Fruit fly (Drosophila melanogaster): ENCODE data around the gene CG13996.
A peak's percentile ranks its signal among the peaks of the same experiment; 100 is the strongest.

CG13996 gene

dm6 chr2L:6028712-6029111, 8.1 kb downstream of the CG13996 start (continued):
- TF ChIP-seq Ets96B (tag; optimal IDR thresholded peaks at IDR 0.05) = no peak
- TF ChIP-seq achi (GFP tag; optimal IDR thresholded peaks at IDR 0.05) = peak; percentile 18
- TF ChIP-seq CG6163 (GFP tag; IDR thresholded peaks at IDR 0.05) = peak; percentile 21; the same call in 1 of the 3 replicates
- TF ChIP-seq lz (GFP tag; optimal IDR thresholded peaks at IDR 0.05) = no peak
- TF ChIP-seq OdsH (GFP tag; optimal IDR thresholded peaks at IDR 0.05) = no peak
- TF ChIP-seq Hr39 (GFP tag; optimal IDR thresholded peaks at IDR 0.05) = peak; percentile 15
- no peak for TF ChIP-seq Lpt (GFP tag; optimal IDR thresholded peaks at IDR 0.05)
- peak; percentile 2 for TF ChIP-seq pdm3 (GFP tag; optimal IDR thresholded peaks at IDR 0.05)
- no peak for TF ChIP-seq CG3032 (tag; optimal IDR thresholded peaks at IDR 0.05)
- TF ChIP-seq CG6854 (GFP tag; optimal IDR thresholded peaks at IDR 0.05) = no peak
- TF ChIP-seq CG1621 (tag; optimal IDR thresholded peaks at IDR 0.05) = no peak
- TF ChIP-seq CG34406 (GFP tag; optimal IDR thresholded peaks at IDR 0.05) = no peak
- peak; percentile 74 for TF ChIP-seq svp (GFP tag)
- TF ChIP-seq CG9139 (GFP tag; optimal IDR thresholded peaks at IDR 0.05) = no peak
- no peak for TF ChIP-seq Sox102F (GFP tag; optimal IDR thresholded peaks at IDR 0.05)
- TF ChIP-seq salr (GFP tag; optimal IDR thresholded peaks at IDR 0.05) = no peak
- TF ChIP-seq cyc (GFP tag; optimal IDR thresholded peaks at IDR 0.05) = no peak
- TF ChIP-seq esn (GFP tag; optimal IDR thresholded peaks at IDR 0.05) = peak; percentile 1
- peak; percentile 37 for TF ChIP-seq CG32006 (GFP tag; optimal IDR thresholded peaks at IDR 0.05)
- TF ChIP-seq fd85E (GFP tag; optimal IDR thresholded peaks at IDR 0.05) = no peak
- TF ChIP-seq Hr38 (GFP tag; optimal IDR thresholded peaks at IDR 0.05) = no peak
- no peak for TF ChIP-seq topi (GFP tag; optimal IDR thresholded peaks at IDR 0.05)
- no peak for TF ChIP-seq Eip75B (GFP tag; optimal IDR thresholded peaks at IDR 0.05)

- no peak for TF ChIP-seq dsx (GFP tag; optimal IDR thresholded peaks at IDR 0.05; ENCODE audit: poor library complexity, severe bottlenecking)
- TF ChIP-seq spab (GFP tag; optimal IDR thresholded peaks at IDR 0.05) = peak; percentile 49
- no peak for TF ChIP-seq Sox102F (GFP tag; optimal IDR thresholded peaks at IDR 0.05)
- peak; percentile 36 for TF ChIP-seq pdm3 (GFP tag; optimal IDR thresholded peaks at IDR 0.05)
- no peak for TF ChIP-seq fkh (GFP tag; optimal IDR thresholded peaks at IDR 0.05)
- TF ChIP-seq Gug (GFP tag; IDR thresholded peaks at IDR 0.05) = peak; percentile 13; the same call in 1 of the 2 replicates
- TF ChIP-seq CG1621 (tag; optimal IDR thresholded peaks at IDR 0.05) = peak; percentile 20
- peak; percentile 45 for TF ChIP-seq Hr39 (GFP tag; optimal IDR thresholded peaks at IDR 0.05)
- TF ChIP-seq Eip78C (GFP tag) = peak; percentile 86
- peak; percentile 36 for TF ChIP-seq Sox14 (GFP tag; optimal IDR thresholded peaks at IDR 0.05)
- TF ChIP-seq Ets96B (tag; optimal IDR thresholded peaks at IDR 0.05) = peak; percentile 59
- peak; percentile 41 for TF ChIP-seq net (GFP tag; optimal IDR thresholded peaks at IDR 0.05)
- TF ChIP-seq esn (GFP tag; optimal IDR thresholded peaks at IDR 0.05) = peak; percentile 45
- no peak for TF ChIP-seq CG6276 (GFP tag; optimal IDR thresholded peaks at IDR 0.05)
- peak; percentile 49 for TF ChIP-seq CG15336 (GFP tag; IDR thresholded peaks at IDR 0.05)
- TF ChIP-seq fd59A (GFP tag; optimal IDR thresholded peaks at IDR 0.05) = peak; percentile 10
- peak; percentile 91 for TF ChIP-seq svp (GFP tag)
- peak; percentile 19 for TF ChIP-seq CG34406 (GFP tag; optimal IDR thresholded peaks at IDR 0.05)
- peak; percentile 73 for TF ChIP-seq CG6163 (GFP tag; IDR thresholded peaks at IDR 0.05)
- TF ChIP-seq vri (GFP tag; optimal IDR thresholded peaks at IDR 0.05) = no peak
- TF ChIP-seq CG32006 (GFP tag; optimal IDR thresholded peaks at IDR 0.05) = peak; percentile 49
- TF ChIP-seq lz (GFP tag; optimal IDR thresholded peaks at IDR 0.05) = peak; percentile 40
- TF ChIP-seq CG6792 (GFP tag; optimal IDR thresholded peaks at IDR 0.05) = peak; percentile 23
- peak; percentile 35 for TF ChIP-seq topi (GFP tag; optimal IDR thresholded peaks at IDR 0.05)
- TF ChIP-seq CG10669 (GFP tag; optimal IDR thresholded peaks at IDR 0.05) = no peak
- no peak for TF ChIP-seq CG3919 (GFP tag; optimal IDR thresholded peaks at IDR 0.05)
- no peak for TF ChIP-seq CG16779 (tag; optimal IDR thresholded peaks at IDR 0.05)
- no peak for TF ChIP-seq Lpt (GFP tag; optimal IDR thresholded peaks at IDR 0.05)
- peak; percentile 9 for TF ChIP-seq CG9139 (GFP tag; optimal IDR thresholded peaks at IDR 0.05)
- no peak for TF ChIP-seq Eip93F (GFP tag; optimal IDR thresholded peaks at IDR 0.05)
- no peak for TF ChIP-seq CG7368 (GFP tag; optimal IDR thresholded peaks at IDR 0.05)
- peak; percentile 8 for TF ChIP-seq CG11902 (GFP tag; optimal IDR thresholded peaks at IDR 0.05)
- TF ChIP-seq CG8119 (GFP tag; IDR thresholded peaks at IDR 0.05) = peak; percentile 56
- TF ChIP-seq CG6854 (GFP tag; optimal IDR thresholded peaks at IDR 0.05) = no peak
- TF ChIP-seq Met (GFP tag; optimal IDR thresholded peaks at IDR 0.05) = no peak
- peak; percentile 59; the same call in 2 of the 3 replicates for TF ChIP-seq eg (GFP tag; IDR thresholded peaks at IDR 0.05)
- TF ChIP-seq Blimp-1 (GFP tag; optimal IDR thresholded peaks at IDR 0.05) = no peak
- peak; percentile 44 for TF ChIP-seq CG31627 (GFP tag; optimal IDR thresholded peaks at IDR 0.05)
- peak; percentile 61 for TF ChIP-seq CG3032 (tag; optimal IDR thresholded peaks at IDR 0.05)
- no peak for TF ChIP-seq Hr38 (GFP tag; optimal IDR thresholded peaks at IDR 0.05)
- peak; percentile 48 for TF ChIP-seq Eip75B (GFP tag; optimal IDR thresholded peaks at IDR 0.05)
- TF ChIP-seq salr (GFP tag; optimal IDR thresholded peaks at IDR 0.05) = no peak
- TF ChIP-seq Ets21C (GFP tag; optimal IDR thresholded peaks at IDR 0.05) = no peak
Measured at dm6 chr2L:6031838-6032237, 11.2 kb downstream of the CG13996 start.
